Worm (Caenorhabditis elegans) whole organism, mixed stage, embryonic: ENCODE data around the gene F58D2.2.

Experiments
- blmp-1 ChIP-seq: fragments of 150-350 bp; optimal IDR thresholded peaks from 2 replicates; lab custom pipeline; 2014; ENCODE audit warnings: missing biosample characterization, missing genetic modification characterization
- mab-5 ChIP-seq: fragments of 150-350 bp; optimal IDR thresholded peaks from 2 replicates; lab custom pipeline; 2014; ENCODE audit warnings: missing biosample characterization, missing genetic modification characterization
- nhr-12 ChIP-seq: fragments of 150-350 bp; optimal IDR thresholded peaks from 2 replicates; lab custom pipeline; 2014; ENCODE audit warnings: missing biosample characterization, missing genetic modification characterization
- pha-4 ChIP-seq: fragments of 150-350 bp; optimal IDR thresholded peaks from 2 replicates; lab custom pipeline; 2018; ENCODE audit warnings: missing biosample characterization, missing genetic modification reagents, missing genetic modification characterization
- unc-39 ChIP-seq: fragments of 150-350 bp; optimal IDR thresholded peaks from 2 replicates; lab custom pipeline; 2014; ENCODE audit warnings: missing biosample characterization, missing genetic modification characterization
- unc-62 ChIP-seq: fragments of 150-350 bp; optimal IDR thresholded peaks from 2 replicates; lab custom pipeline; 2014; ENCODE audit warnings: missing biosample characterization, missing genetic modification reagents, missing genetic modification characterization
- ztf-11 ChIP-seq: fragments of 150-350 bp; optimal IDR thresholded peaks from 2 replicates; lab custom pipeline; 2014; ENCODE audit warnings: missing biosample characterization, missing genetic modification characterization

- TF ChIP-seq nhr-12 (tag; lab: Kevin White, UChicago) (no peak), mab-5 (no peak), unc-62 (GFP tag; lab: Kevin White, UChicago) (no peak), pha-4 (tag; lab: Kevin White, UChicago) (no peak), blmp-1 (no peak), unc-39 (tag; lab: Kevin White, UChicago) (no peak), ztf-11 (tag; lab: Kevin White, UChicago) (no peak)
Observed at ce11 chrIV:13193239-13193638, 3.7 kb downstream of the F58D2.2 start, which contains the start of gene F58D2.5.
